Fruit fly (Drosophila melanogaster) whole organism, wandering third instar larva: ENCODE data around the gene CG6873.

Experiments
- Abd-B ChIP-seq: fragments of >200 bp; optimal IDR thresholded peaks from 2 replicates; lab custom pipeline; 2017; ENCODE audit warnings: missing biosample characterization, missing genetic modification characterization
- CG32264 ChIP-seq: fragments of 200-800 bp; sonication (Bioruptor generic); optimal IDR thresholded peaks from 2 replicates; lab custom pipeline; 2016; ENCODE audit warnings: missing biosample characterization, missing genetic modification characterization
- CG9705 ChIP-seq: fragments of 200-800 bp; sonication (Bioruptor generic); optimal IDR thresholded peaks from 2 replicates; lab custom pipeline; 2018; ENCODE audit warnings: missing biosample characterization, mild to moderate bottlenecking, missing genetic modification characterization
- CrebA ChIP-seq: fragments of 200-800 bp; sonication (Bioruptor generic); optimal IDR thresholded peaks from 2 replicates; lab custom pipeline; 2016; ENCODE audit warnings: missing biosample characterization, mild to moderate bottlenecking, missing genetic modification characterization, borderline replicate concordance
- Dfd ChIP-seq: fragments of >200 bp; optimal IDR thresholded peaks from 2 replicates; lab custom pipeline; 2017; ENCODE audit warnings: missing biosample characterization, missing genetic modification characterization
- Dif ChIP-seq: fragments of 200-275, 200-300 bp; sonication (Bioruptor generic); optimal IDR thresholded peaks from 2 replicates; lab custom pipeline; 2018; ENCODE audit warnings: missing biosample characterization, missing genetic modification characterization; ENCODE audit not compliant: partially characterized antibody
- GATAd ChIP-seq: sonication (Bioruptor generic); optimal IDR thresholded peaks from 2 replicates; lab custom pipeline; 2016; ENCODE audit warnings: missing biosample characterization, missing genetic modification characterization
- HLH106 ChIP-seq: fragments of 200-800 bp; optimal IDR thresholded peaks from 3 replicates; lab custom pipeline; 2019; ENCODE audit warnings: missing biosample characterization, mild to moderate bottlenecking, missing genetic modification characterization, moderate library complexity
- Hnf4 ChIP-seq: fragments of 200-800 bp; sonication (Bioruptor generic); optimal IDR thresholded peaks from 2 replicates; lab custom pipeline; 2016; ENCODE audit warnings: missing biosample characterization, mild to moderate bottlenecking, missing genetic modification characterization
- Hr78 ChIP-seq: fragments of >200 bp; optimal IDR thresholded peaks from 2 replicates; lab custom pipeline; 2017; ENCODE audit warnings: missing biosample characterization, missing genetic modification characterization
- Jra ChIP-seq: sonication (Bioruptor generic); optimal IDR thresholded peaks from 2 replicates; lab custom pipeline; 2016; ENCODE audit warnings: missing biosample characterization, missing genetic modification characterization
- Mio ChIP-seq: sonication (Bioruptor generic); optimal IDR thresholded peaks from 2 replicates; lab custom pipeline; 2016; ENCODE audit warnings: missing biosample characterization, missing genetic modification characterization
- Myc ChIP-seq: fragments of >200 bp; optimal IDR thresholded peaks from 2 replicates; lab custom pipeline; 2017
- N ChIP-seq: fragments of >200 bp; optimal IDR thresholded peaks from 2 replicates; lab custom pipeline; 2018; ENCODE audit warnings: missing biosample characterization, missing external identifiers, missing genetic modification characterization
- OdsH ChIP-seq: fragments of 200-800 bp; sonication (Bioruptor generic); optimal IDR thresholded peaks from 2 replicates; lab custom pipeline; 2016; ENCODE audit warnings: missing biosample characterization, mild to moderate bottlenecking, missing genetic modification characterization
- Rel ChIP-seq, 2 experiments: fragments of 200-800 bp; sonication (Bioruptor generic) in 1 of 2; optimal IDR thresholded peaks; 2 replicates in 1 of 2; 3 replicates in 1 of 2; lab custom pipeline; 2016 to 2019; ENCODE audit warnings: mild to moderate bottlenecking in 2 of 2, missing biosample characterization in 2 of 2, missing genetic modification characterization in 2 of 2, moderate library complexity in 1 of 2
- Sp1 ChIP-seq: fragments of 200-800 bp; sonication (Bioruptor generic); optimal IDR thresholded peaks from 3 replicates; lab custom pipeline; 2019; ENCODE audit warnings: missing biosample characterization, mild to moderate bottlenecking, missing genetic modification characterization, moderate library complexity
- Vsx2 ChIP-seq: fragments of 200-300, 225-300 bp; sonication (Bioruptor generic); optimal IDR thresholded peaks from 2 replicates; lab custom pipeline; 2018; ENCODE audit warnings: missing biosample characterization, missing genetic modification characterization; ENCODE audit not compliant: partially characterized antibody
- br ChIP-seq: fragments of 200-800 bp; sonication (Bioruptor generic); optimal IDR thresholded peaks from 2 replicates; lab custom pipeline; 2016; ENCODE audit warnings: missing biosample characterization, missing genetic modification characterization
- brk ChIP-seq: fragments of 200-800 bp; sonication (Bioruptor generic); optimal IDR thresholded peaks from 2 replicates; lab custom pipeline; 2016; ENCODE audit warnings: missing biosample characterization, mild to moderate bottlenecking, missing genetic modification characterization
- dl ChIP-seq, 2 experiments: fragments of 175-275, 200-275 bp in 1 of 2; fragments of 200-275 bp in 1 of 2; sonication (Bioruptor generic); optimal IDR thresholded peaks; lab custom pipeline; 2018; ENCODE audit warnings: mild to moderate bottlenecking in 2 of 2, missing biosample characterization in 2 of 2, missing genetic modification characterization in 2 of 2, moderate library complexity in 2 of 2; ENCODE audit not compliant: partially characterized antibody in 2 of 2, insufficient read depth in 1 of 2
- dmrt93B ChIP-seq: fragments of 200-800 bp; sonication (Bioruptor generic); optimal IDR thresholded peaks from 2 replicates; lab custom pipeline; 2018; ENCODE audit warnings: missing biosample characterization, mild to moderate bottlenecking, missing genetic modification characterization
- dsf ChIP-seq: sonication (Bioruptor generic); optimal IDR thresholded peaks from 2 replicates; lab custom pipeline; 2016; ENCODE audit warnings: missing biosample characterization, missing genetic modification characterization, borderline replicate concordance
- ey ChIP-seq: fragments of 200-800 bp; sonication (Bioruptor generic); optimal IDR thresholded peaks from 2 replicates; lab custom pipeline; 2016; ENCODE audit warnings: missing biosample characterization, missing genetic modification characterization
- foxo ChIP-seq, 2 experiments: fragments of 200-800 bp; sonication (Bioruptor generic); optimal IDR thresholded peaks; 2 replicates in 1 of 2; 3 replicates in 1 of 2; lab custom pipeline; 2016 to 2017; ENCODE audit warnings: missing biosample characterization in 2 of 2, missing genetic modification characterization in 2 of 2
- fru ChIP-seq: fragments of 200-800 bp; sonication (Bioruptor generic); optimal IDR thresholded peaks from 3 replicates; lab custom pipeline; 2016; ENCODE audit warnings: missing biosample characterization, mild to moderate bottlenecking, missing genetic modification characterization
- h ChIP-seq: fragments of 200-800 bp; sonication (Bioruptor generic); optimal IDR thresholded peaks from 3 replicates; lab custom pipeline; 2016; ENCODE audit warnings: missing biosample characterization, mild to moderate bottlenecking, missing genetic modification characterization
- jim ChIP-seq: fragments of 175-275, 200-325 bp; sonication (Bioruptor generic); optimal IDR thresholded peaks from 2 replicates; lab custom pipeline; 2016; ENCODE audit warnings: missing biosample characterization, mild to moderate bottlenecking, missing genetic modification characterization
- lola ChIP-seq: fragments of >200 bp; optimal IDR thresholded peaks from 2 replicates; lab custom pipeline; 2017; ENCODE audit warnings: missing biosample characterization, missing genetic modification characterization
- pan ChIP-seq: fragments of >200 bp; optimal IDR thresholded peaks from 2 replicates; lab custom pipeline; 2017
- psq ChIP-seq: fragments of 200-800 bp; sonication (Bioruptor generic); optimal IDR thresholded peaks from 3 replicates; lab custom pipeline; 2017; ENCODE audit warnings: missing biosample characterization, mild to moderate bottlenecking, missing genetic modification characterization, moderate library complexity
- rgr ChIP-seq: fragments of 200-800 bp; sonication (Bioruptor generic); optimal IDR thresholded peaks from 3 replicates; lab custom pipeline; 2016; ENCODE audit warnings: missing biosample characterization, mild to moderate bottlenecking, missing genetic modification characterization
- sage ChIP-seq: fragments of 200-800 bp; sonication (Bioruptor generic); optimal IDR thresholded peaks from 2 replicates; lab custom pipeline; 2016; ENCODE audit warnings: missing biosample characterization, mild to moderate bottlenecking, missing genetic modification characterization
- sv ChIP-seq: fragments of 200-800 bp; sonication (Bioruptor generic); optimal IDR thresholded peaks from 3 replicates; lab custom pipeline; 2016; ENCODE audit warnings: missing biosample characterization, missing genetic modification characterization
- tai ChIP-seq: sonication (Bioruptor generic); optimal IDR thresholded peaks from 2 replicates; lab custom pipeline; 2016; ENCODE audit warnings: missing biosample characterization, missing genetic modification characterization
- usp ChIP-seq: fragments of >200 bp; optimal IDR thresholded peaks from 2 replicates; lab custom pipeline; 2017; ENCODE audit warnings: missing biosample characterization, missing genetic modification characterization
- woc ChIP-seq: sonication (Bioruptor generic); optimal IDR thresholded peaks from 2 replicates; lab custom pipeline; 2016; ENCODE audit warnings: missing biosample characterization, mild to moderate bottlenecking, missing genetic modification characterization

CG6873 gene

DNA sequence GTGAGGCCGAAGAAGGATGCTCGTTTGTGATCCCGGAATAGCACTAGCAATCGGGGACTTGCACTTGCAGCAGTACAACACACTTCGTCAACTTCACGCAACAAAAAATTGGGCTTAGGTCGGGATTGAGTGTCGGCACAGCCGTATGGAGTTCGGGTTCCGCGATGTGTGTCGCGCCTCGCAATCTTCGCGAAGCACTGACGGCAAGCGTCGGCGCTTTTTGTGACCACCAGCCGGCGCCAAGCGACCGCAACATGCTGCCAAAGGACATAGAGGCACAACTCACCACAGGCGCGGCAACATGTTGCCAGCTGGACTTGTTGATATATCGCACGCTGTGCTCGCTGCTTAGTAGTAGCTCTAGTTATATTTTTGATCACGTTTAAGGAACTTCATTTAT lies 13.4 kb downstream of the CG6873 start, which contains the start of gene CCKLR-17D1:
TSS of gene CCKLR-17D1 (minus strand) at position 303 of the 400 bp plus-strand sequence.
- TF ChIP-seq OdsH (GFP tag; lab: Kevin White, UChicago) = no peak
- no peak for TF ChIP-seq foxo (GFP tag; optimal IDR thresholded peaks at IDR 0.05; lab: Kevin White, UChicago)

DNA sequence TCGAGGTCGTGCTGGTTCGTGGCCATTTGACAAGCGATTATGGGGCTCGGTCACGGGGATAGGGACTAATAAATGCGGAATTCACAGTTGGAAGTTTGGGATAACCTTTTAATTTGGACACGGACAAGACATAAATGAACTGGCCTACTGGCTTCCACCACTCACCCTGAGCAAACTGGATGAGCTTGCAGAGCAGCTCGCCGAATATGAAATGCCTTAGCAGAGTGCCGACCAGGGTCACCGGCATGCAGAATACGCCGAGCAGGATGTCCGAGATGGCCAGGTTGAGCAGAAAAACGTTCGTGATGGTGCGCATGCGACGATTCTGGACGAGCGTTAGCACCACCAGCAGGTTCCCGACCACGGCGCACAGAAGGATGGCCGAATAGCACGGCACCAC lies 14.1 kb downstream of the CG6873 start, which contains the start of gene CG42302:
TSS of gene CG42302 (minus strand) at position 101 of the 400 bp plus-strand sequence.
- TF ChIP-seq psq (GFP tag; lab: Kevin White, UChicago) (no peak), sage (GFP tag; lab: Kevin White, UChicago) (no peak), Rel (GFP tag; optimal IDR thresholded peaks at IDR 0.05; lab: Kevin White, UChicago) (no peak), Rel (tag; optimal IDR thresholded peaks at IDR 0.05; lab: Kevin White, UChicago) (no peak), sv (no peak), br (GFP tag; lab: Kevin White, UChicago) (no peak), Jra (GFP tag; lab: Kevin White, UChicago) (no peak), OdsH (GFP tag; lab: Kevin White, UChicago) (no peak), Myc (no peak), Hnf4 (no peak), Mio (GFP tag; lab: Kevin White, UChicago) (no peak), foxo (GFP tag; optimal IDR thresholded peaks at IDR 0.05; lab: Kevin White, UChicago) (no peak), h (GFP tag; lab: Kevin White, UChicago) (no peak), brk (no peak), Hr78 (GFP tag; lab: Kevin White, UChicago) (no peak), Vsx2 (no peak), ey (GFP tag; lab: Kevin White, UChicago) (no peak)
- TF ChIP-seq, all 38 proteins: peak for 0

DNA sequence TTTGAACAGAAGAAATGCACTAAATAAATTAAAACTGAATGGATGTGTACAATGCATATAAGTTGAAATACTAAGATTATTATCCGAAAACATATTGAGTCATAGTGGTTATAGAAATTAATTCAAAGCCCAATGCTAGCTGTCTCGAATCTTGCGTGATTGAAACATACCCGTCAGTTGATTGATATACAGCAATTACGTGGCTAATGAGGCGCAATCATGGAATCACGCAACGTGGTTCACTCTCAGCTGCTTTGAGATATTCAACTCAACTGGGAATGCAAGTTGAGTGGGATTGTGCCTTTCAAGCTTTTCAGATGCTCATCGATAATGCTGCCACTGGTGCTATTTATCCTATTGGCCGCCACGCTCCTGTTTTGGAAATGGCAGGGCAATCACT lies 30.1 kb downstream of the CG6873 start, which contains the start of gene Cyp308a1:
TSS of gene Cyp308a1 (plus strand) at position 301 of the 400 bp plus-strand sequence.
- TF ChIP-seq Jra (GFP tag; lab: Kevin White, UChicago) (no peak), Hr78 (GFP tag; lab: Kevin White, UChicago) (no peak), Dif (GFP tag; lab: Kevin White, UChicago) (no peak), HLH106 (tag; lab: Kevin White, UChicago) (no peak), N (no peak), CG32264 (no peak), pan (lab: Kevin White, UChicago) (no peak), ey (GFP tag; lab: Kevin White, UChicago) (no peak), Abd-B (no peak), Sp1 (GFP tag; lab: Kevin White, UChicago) (no peak), sv (no peak), lola (no peak), Myc (no peak), GATAd (GFP tag; lab: Kevin White, UChicago) (no peak), tai (no peak), OdsH (GFP tag; lab: Kevin White, UChicago) (no peak)

DNA sequence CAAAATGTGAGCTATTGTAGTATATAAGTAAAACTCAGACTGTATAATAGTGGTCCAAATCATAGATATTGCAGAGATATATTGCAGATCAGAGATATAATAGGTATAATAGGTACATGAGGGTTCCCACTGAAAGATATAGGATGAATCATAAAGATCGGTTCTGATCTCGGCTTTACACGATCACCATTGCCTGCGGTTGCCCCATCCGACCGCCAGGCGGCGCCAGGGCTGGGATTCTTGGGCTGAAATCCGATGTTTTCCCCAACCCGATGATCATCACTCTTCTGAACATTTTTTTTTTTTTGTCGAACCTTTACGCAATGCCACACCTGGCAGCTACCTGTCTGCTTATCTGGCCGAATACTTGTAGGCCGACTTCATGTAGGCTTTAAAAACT lies 35.8 kb downstream of the CG6873 start:
- no peak for TF ChIP-seq h (GFP tag; lab: Kevin White, UChicago)
- TF ChIP-seq CG9705 = no peak
- TF ChIP-seq N = no peak
- TF ChIP-seq dsf (GFP tag; lab: Kevin White, UChicago) = no peak
- TF ChIP-seq Hnf4 = no peak
- TF ChIP-seq pan (lab: Kevin White, UChicago) = no peak
- TF ChIP-seq dmrt93B (GFP tag; lab: Kevin White, UChicago) = no peak
- TF ChIP-seq Dfd (GFP tag; lab: Kevin White, UChicago) = no peak
- TF ChIP-seq dl (GFP tag; optimal IDR thresholded peaks at IDR 0.05; lab: Kevin White, UChicago; ENCODE audit: insufficient read depth in 1 of 2, partially characterized antibody in 2 of 2) = no peak
- TF ChIP-seq psq (GFP tag; lab: Kevin White, UChicago) = no peak
- no peak for TF ChIP-seq sage (GFP tag; lab: Kevin White, UChicago)
- TF ChIP-seq jim (GFP tag; lab: Kevin White, UChicago) = no peak
- TF ChIP-seq, all 38 proteins: peak for 0

DNA sequence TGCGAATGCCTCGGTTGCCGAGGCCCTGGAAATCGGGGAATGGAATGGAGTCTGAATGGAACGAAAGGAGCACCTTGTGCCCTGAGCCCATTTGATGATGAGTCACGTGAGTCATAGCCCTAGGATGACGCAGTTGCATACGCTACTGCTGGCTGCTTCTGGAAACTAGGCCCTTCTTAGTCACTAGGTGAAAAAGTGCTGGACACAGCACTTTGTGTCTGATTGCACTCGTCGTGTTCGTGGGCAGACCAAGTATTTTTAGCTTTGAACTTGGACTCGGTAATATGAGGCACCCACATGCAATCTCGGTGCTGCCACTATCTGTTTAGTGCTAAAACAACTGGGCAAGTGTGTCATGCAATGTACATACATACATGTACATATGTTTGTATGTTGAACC lies 37.5 kb downstream of the CG6873 start:
- TF ChIP-seq Hr78 (GFP tag; lab: Kevin White, UChicago) (no peak), fru (no peak), Mio (GFP tag; lab: Kevin White, UChicago) (no peak), CrebA (GFP tag; lab: Kevin White, UChicago) (no peak), dl (GFP tag; optimal IDR thresholded peaks at IDR 0.05; lab: Kevin White, UChicago; ENCODE audit: insufficient read depth in 1 of 2, partially characterized antibody in 2 of 2) (no peak), usp (GFP tag; lab: Kevin White, UChicago) (no peak), GATAd (GFP tag; lab: Kevin White, UChicago) (no peak), tai (no peak), pan (lab: Kevin White, UChicago) (no peak), woc (GFP tag; lab: Kevin White, UChicago) (no peak), jim (GFP tag; lab: Kevin White, UChicago) (no peak), dsf (GFP tag; lab: Kevin White, UChicago) (no peak), foxo (GFP tag; optimal IDR thresholded peaks at IDR 0.05; lab: Kevin White, UChicago) (no peak), rgr (no peak), Vsx2 (no peak), Jra (GFP tag; lab: Kevin White, UChicago) (no peak), Dfd (GFP tag; lab: Kevin White, UChicago) (no peak), Abd-B (no peak), sv (no peak), sage (GFP tag; lab: Kevin White, UChicago) (no peak)
